Worm (Caenorhabditis elegans): ENCODE measurements around the gene prcc-1.

Gene prcc-1

ce11 chrIV:13096778-13097177 lies 3.2 kb upstream of the prcc-1 start (continued):
- TF ChIP-seq cebp-1 (GFP tag; IDR thresholded peaks at IDR 0.05), result no peak
- peak; percentile 34 for TF ChIP-seq cebp-1 (tag; optimal IDR thresholded peaks at IDR 0.05)
- no peak for TF ChIP-seq ceh-100 (GFP tag; IDR thresholded peaks at IDR 0.05)
- TF ChIP-seq repo-1 (tag; optimal IDR thresholded peaks at IDR 0.05), result peak; percentile 34
- TF ChIP-seq nhr-90 (tag; optimal IDR thresholded peaks at IDR 0.05), result peak; percentile 4
- TF ChIP-seq dox-1 (GFP tag; IDR thresholded peaks at IDR 0.05), result peak; percentile 52; the same call in 1 of the 2 replicates

ce11 chrIV:13095462-13095861 lies 1.9 kb upstream of the prcc-1 start, which contains the start of gene rfc-3:
Gene rfc-3, plus strand, starts transcription at chrIV:13095762.
- no peak for TF ChIP-seq B0035.1 (tag; optimal IDR thresholded peaks at IDR 0.05)
- no peak for TF ChIP-seq lin-35 (GFP tag; optimal IDR thresholded peaks at IDR 0.05)
- TF ChIP-seq ztf-25 (GFP tag; IDR thresholded peaks at IDR 0.05), result 0 out of 2 replicates have a peak, but pooled peaks have one; percentile 35
- no peak for TF ChIP-seq chd-7 (tag; optimal IDR thresholded peaks at IDR 0.05)
- TF ChIP-seq unc-62 (GFP tag; optimal IDR thresholded peaks at IDR 0.05), result no peak
- TF ChIP-seq ceh-79 (tag; optimal IDR thresholded peaks at IDR 0.05), result no peak
- TF ChIP-seq let-607 (tag; optimal IDR thresholded peaks at IDR 0.05), result no peak
- no peak for TF ChIP-seq let-526 (GFP tag; IDR thresholded peaks at IDR 0.05)
- no peak for TF ChIP-seq F39B2.1 (GFP tag; IDR thresholded peaks at IDR 0.05)
- TF ChIP-seq efl-1 (GFP tag; optimal IDR thresholded peaks at IDR 0.05), result peak; percentile 49
- TF ChIP-seq hsf-1 (GFP tag; IDR thresholded peaks at IDR 0.05), result 0 out of 2 replicates have a peak, but pooled peaks have one; percentile 22
- TF ChIP-seq nhr-90 (tag; optimal IDR thresholded peaks at IDR 0.05), result no peak
- no peak for TF ChIP-seq lsy-27 (tag; optimal IDR thresholded peaks at IDR 0.05; ENCODE audit: borderline replicate concordance, insufficient read depth)
- no peak for TF ChIP-seq ceh-58 (GFP tag; IDR thresholded peaks at IDR 0.05)
- TF ChIP-seq akir-1 (GFP tag; optimal IDR thresholded peaks at IDR 0.05), result no peak
- no peak for TF ChIP-seq bed-2 (GFP tag; IDR thresholded peaks at IDR 0.05)
- no peak for TF ChIP-seq atf-7 (tag; optimal IDR thresholded peaks at IDR 0.05)
- TF ChIP-seq aptf-3 (GFP tag; IDR thresholded peaks at IDR 0.05), result no peak
- TF ChIP-seq K11D2.4 (GFP tag; IDR thresholded peaks at IDR 0.05), result no peak
- no peak for TF ChIP-seq hmg-1.2 (GFP tag; IDR thresholded peaks at IDR 0.05)
- no peak for TF ChIP-seq B0019.2 (GFP tag; conservative IDR thresholded peaks at IDR 0.05)
- TF ChIP-seq lin-54 (GFP tag; optimal IDR thresholded peaks at IDR 0.05), result no peak
- TF ChIP-seq mes-4 (tag; optimal IDR thresholded peaks at IDR 0.05), result no peak
- no peak for TF ChIP-seq nfyb-1 (GFP tag; IDR thresholded peaks at IDR 0.05)
- no peak for TF ChIP-seq ztf-3 (GFP tag; optimal IDR thresholded peaks at IDR 0.05)
- TF ChIP-seq egl-44 (GFP tag; IDR thresholded peaks at IDR 0.05), result no peak
- no peak for TF ChIP-seq ets-4 (GFP tag; optimal IDR thresholded peaks at IDR 0.05)
- peak; percentile 8; the same call in 1 of the 2 replicates for TF ChIP-seq F33H1.4 (GFP tag; IDR thresholded peaks at IDR 0.05)
- TF ChIP-seq pha-4 (tag; optimal IDR thresholded peaks at IDR 0.05), result no peak
- TF ChIP-seq madf-3 (GFP tag; IDR thresholded peaks at IDR 0.05), result no peak
- TF ChIP-seq ceh-100 (GFP tag; IDR thresholded peaks at IDR 0.05), result 0 out of 2 replicates have a peak, but pooled peaks have one; percentile 36
- no peak for TF ChIP-seq zim-3 (tag; optimal IDR thresholded peaks at IDR 0.05)
- TF ChIP-seq gei-17 (GFP tag; optimal IDR thresholded peaks at IDR 0.05), result no peak
- TF ChIP-seq Y53F4B.3 (GFP tag; IDR thresholded peaks at IDR 0.05), result no peak
- TF ChIP-seq B0336.3 (GFP tag; IDR thresholded peaks at IDR 0.05), result no peak
- no peak for TF ChIP-seq lsl-1 (GFP tag; optimal IDR thresholded peaks at IDR 0.05)
- no peak for TF ChIP-seq aptf-2 (GFP tag; conservative IDR thresholded peaks at IDR 0.05)
- TF ChIP-seq ekl-4 (GFP tag; IDR thresholded peaks at IDR 0.05), result peak; percentile 49; the same call in 1 of the 2 replicates
- TF ChIP-seq lag-1 (GFP tag; IDR thresholded peaks at IDR 0.05), result no peak
- no peak for TF ChIP-seq egl-18 (GFP tag; IDR thresholded peaks at IDR 0.05)
- peak; percentile 32 for TF ChIP-seq madf-6 (GFP tag; IDR thresholded peaks at IDR 0.05)
